Worm (Caenorhabditis elegans) whole organism, midembryonic: Measurements from ENCODE around the gene tag-243.

Experiments used
- cog-1 ChIP-seq: sonication (generic microtip); optimal IDR thresholded peaks from 2 replicates; lab custom pipeline; 2016; ENCODE audit warnings: missing genetic modification characterization, missing compliant biosample characterization
- flt-1 ChIP-seq: fragments of 200-800 bp; sonication (Bioruptor generic); IDR thresholded peaks from 2 replicates; pipeline ENCODE4 v1.3.6; 2022; ENCODE audit warnings: missing genetic modification characterization, missing compliant biosample characterization
- tab-1 ChIP-seq: fragments of 200-800 bp; sonication (Bioruptor generic); IDR thresholded peaks from 2 replicates; pipeline ENCODE4 v1.3.6; 2022; ENCODE audit warnings: missing genetic modification characterization, missing compliant biosample characterization
- ztf-23 ChIP-seq: fragments of 200-800 bp; sonication (Bioruptor generic); IDR thresholded peaks from 2 replicates; pipeline ENCODE4 v1.3.6; 2022; ENCODE audit warnings: missing genetic modification reagents, missing genetic modification characterization, missing compliant biosample characterization

- no peak for TF ChIP-seq tab-1 (GFP tag; lab: Robert Waterston, UW)
- TF ChIP-seq ztf-23 (GFP tag; lab: Robert Waterston, UW) = no peak
- no peak for TF ChIP-seq cog-1
- TF ChIP-seq flt-1 (GFP tag; lab: Robert Waterston, UW) = no peak
Measured at ce11 chrIII:4671949-4672348, 16.3 kb downstream of the tag-243 start, which contains the start of gene srg-13.
